4 fruit fly cellular contexts compared by ENCODE assay signal in the genomic region with DNA sequence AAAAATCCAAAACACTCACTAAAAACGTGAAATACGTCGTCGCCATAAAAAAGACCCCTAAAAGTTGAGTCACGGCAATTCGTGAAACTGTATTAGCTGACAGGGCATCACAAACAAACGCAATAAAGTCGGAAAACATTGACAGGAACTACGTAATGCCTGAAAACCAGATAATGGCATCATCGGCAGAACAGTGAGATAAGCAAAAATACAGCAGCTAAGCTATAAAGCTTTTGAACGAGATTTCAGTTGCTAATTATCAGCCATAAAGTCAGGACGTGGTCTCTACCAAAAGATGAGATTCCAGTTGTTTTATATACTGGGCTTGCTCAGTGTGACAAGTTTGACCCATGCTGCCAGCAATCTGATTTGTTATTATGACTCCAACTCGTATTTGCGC.
TF ChIP-seq lines count a peak whose summit lies in the region.

A gene (plus strand): TSS at position 245 of the 400 bp plus-strand sequence.

- TF ChIP-seq CTCF in whole organism, embryonic (GFP tag; optimal IDR thresholded peaks at IDR 0.05; lab: Kevin White, UChicago) = no peak

TF ChIP-seq in whole organism, adult, 20 proteins besides CTCF, POLR2A, EP300 and RAD21:
- TF ChIP-seq tj (GFP tag; optimal IDR thresholded peaks at IDR 0.05; lab: Kevin White, UChicago) (peak; percentile 47), kay (GFP tag; lab: Kevin White, UChicago; ENCODE audit: borderline replicate concordance) (peak; percentile 53), CG33017 (tag; optimal IDR thresholded peaks at IDR 0.05; lab: Kevin White, UChicago) (peak; percentile 18), CG5204 (GFP tag; optimal IDR thresholded peaks at IDR 0.05; lab: Kevin White, UChicago) (no peak), bab1 (GFP tag; optimal IDR thresholded peaks at IDR 0.05; lab: Kevin White, UChicago) (no peak)

TF ChIP-seq in whole organism, embryonic, 481 proteins besides CTCF, POLR2A, EP300 and RAD21:
- TF ChIP-seq sug (tag; optimal IDR thresholded peaks at IDR 0.05; lab: Kevin White, UChicago) (peak; percentile 46), CG34376 (GFP tag; optimal IDR thresholded peaks at IDR 0.05; lab: Kevin White, UChicago) (peak; percentile 83), CG13894 (tag; optimal IDR thresholded peaks at IDR 0.05; lab: Kevin White, UChicago) (peak; percentile 5), crol (GFP tag; IDR thresholded peaks at IDR 0.05; lab: Robert Waterston, UW) (no peak), CG1529 (GFP tag; optimal IDR thresholded peaks at IDR 0.05; lab: Kevin White, UChicago) (no peak)

TF ChIP-seq in whole organism, prepupa, 60 proteins besides CTCF, POLR2A, EP300 and RAD21:
- TF ChIP-seq Ets96B (tag; optimal IDR thresholded peaks at IDR 0.05; lab: Kevin White, UChicago) = no peak
- TF ChIP-seq vri (GFP tag; optimal IDR thresholded peaks at IDR 0.05; lab: Kevin White, UChicago) = peak; percentile 67
- peak; percentile 74 for TF ChIP-seq svp (GFP tag; lab: Kevin White, UChicago)

TF ChIP-seq in whole organism, wandering third instar larva, 38 proteins besides CTCF, POLR2A, EP300 and RAD21:
- no peak for TF ChIP-seq tai (GFP tag; optimal IDR thresholded peaks at IDR 0.05; lab: Kevin White, UChicago)
- TF ChIP-seq Rel (GFP tag; optimal IDR thresholded peaks at IDR 0.05; lab: Kevin White, UChicago) = no peak
- TF ChIP-seq Rel (tag; optimal IDR thresholded peaks at IDR 0.05; lab: Kevin White, UChicago) = peak; percentile 40
- no peak for TF ChIP-seq sage (GFP tag; optimal IDR thresholded peaks at IDR 0.05; lab: Kevin White, UChicago)
- no peak for TF ChIP-seq brk (GFP tag; optimal IDR thresholded peaks at IDR 0.05; lab: Kevin White, UChicago)
